Worm (Caenorhabditis elegans) whole organism, midembryonic: Measurements from ENCODE around the gene enu-3.5.

Source experiments
- T22C8.4 ChIP-seq: fragments of 200-800 bp; sonication (Bioruptor generic); IDR thresholded peaks from 2 replicates; pipeline ENCODE4 v1.3.6; 2022; ENCODE audit warnings: missing genetic modification characterization, missing compliant biosample characterization
- cog-1 ChIP-seq: sonication (generic microtip); optimal IDR thresholded peaks from 2 replicates; lab custom pipeline; 2016; ENCODE audit warnings: missing genetic modification characterization, missing compliant biosample characterization
- flt-1 ChIP-seq: fragments of 200-800 bp; sonication (Bioruptor generic); IDR thresholded peaks from 2 replicates; pipeline ENCODE4 v1.3.6; 2022; ENCODE audit warnings: missing genetic modification characterization, missing compliant biosample characterization
- klf-2 ChIP-seq: fragments of 200-800 bp; sonication (Bioruptor generic); conservative IDR thresholded peaks from 2 replicates; pipeline ENCODE4 v1.3.6; 2022; ENCODE audit warnings: missing genetic modification reagents, missing genetic modification characterization, missing compliant biosample characterization
- med-1 ChIP-seq: sonication (generic microtip); optimal IDR thresholded peaks from 2 replicates; lab custom pipeline; 2017; ENCODE audit warnings: missing genetic modification characterization, mild to moderate bottlenecking, missing compliant biosample characterization, antibody characterized with exemption, missing genetic modification reagents; ENCODE audit not compliant: insufficient read depth
- ref-1 ChIP-seq: fragments of 200-800 bp; sonication (Bioruptor generic); conservative IDR thresholded peaks from 2 replicates; pipeline ENCODE4 v1.3.6; 2022; ENCODE audit warnings: missing genetic modification reagents, missing genetic modification characterization, missing compliant biosample characterization
- tab-1 ChIP-seq: fragments of 200-800 bp; sonication (Bioruptor generic); IDR thresholded peaks from 2 replicates; pipeline ENCODE4 v1.3.6; 2022; ENCODE audit warnings: missing genetic modification characterization, missing compliant biosample characterization
- ztf-23 ChIP-seq: fragments of 200-800 bp; sonication (Bioruptor generic); IDR thresholded peaks from 2 replicates; pipeline ENCODE4 v1.3.6; 2022; ENCODE audit warnings: missing genetic modification reagents, missing genetic modification characterization, missing compliant biosample characterization
- ztf-29 ChIP-seq: fragments of 200-800 bp; sonication (Bioruptor generic); IDR thresholded peaks from 2 replicates; pipeline ENCODE4 v1.3.6; 2022; ENCODE audit warnings: missing genetic modification reagents, missing genetic modification characterization, missing compliant biosample characterization

enu-3.5 gene

DNA sequence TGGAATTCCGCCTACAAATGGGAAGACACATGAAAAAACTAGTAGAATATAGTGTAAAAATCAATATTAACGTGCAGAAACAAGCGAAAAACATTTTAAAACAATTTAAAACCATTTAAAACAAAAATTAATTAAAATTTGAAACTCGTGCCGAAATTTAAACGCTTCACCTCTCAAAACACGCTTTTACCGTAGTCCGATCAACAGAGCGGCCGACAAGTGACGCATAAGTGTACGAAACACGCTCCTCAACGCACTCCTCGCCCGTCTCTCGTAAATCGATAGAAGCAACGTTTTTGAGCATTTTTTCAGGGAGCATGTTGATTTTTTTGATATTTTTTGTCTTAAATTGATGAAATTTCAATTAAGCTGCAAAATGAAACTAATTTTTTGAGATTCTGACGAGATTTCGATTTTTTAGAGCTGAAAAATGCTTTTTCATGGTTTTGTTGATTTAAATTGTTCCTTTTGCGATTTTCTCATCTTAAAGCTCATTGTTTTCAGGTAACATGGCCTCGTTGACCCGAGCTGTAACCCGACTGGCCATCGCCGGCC is 27.1 kb downstream of the enu-3.5 start, which contains the start of gene cox-5A:
cox-5A (plus strand) TSS at position 505 of the 555 bp plus-strand sequence.
- TF ChIP-seq ztf-23 (GFP tag; lab: Robert Waterston, UW) (peak; percentile 86), med-1 (GFP tag; lab: Kevin White, UChicago) (no peak), tab-1 (GFP tag; lab: Robert Waterston, UW) (no peak), T22C8.4 (GFP tag; lab: Robert Waterston, UW) (peak; percentile 82), cog-1 (tag; lab: Kevin White, UChicago) (peak; percentile 92), ref-1 (GFP tag; lab: Robert Waterston, UW) (no peak), ztf-29 (GFP tag; lab: Robert Waterston, UW) (0 out of 2 replicates have a peak, but pooled peaks have one; percentile 37), flt-1 (GFP tag; lab: Robert Waterston, UW) (peak; percentile 85), klf-2 (GFP tag; lab: Robert Waterston, UW) (no peak)

ce11 chrIII:12906611-12907037 is 28.6 kb downstream of the enu-3.5 start:
- TF ChIP-seq cog-1 (tag; lab: Kevin White, UChicago) (no peak), ztf-23 (GFP tag; lab: Robert Waterston, UW) (no peak), ref-1 (GFP tag; lab: Robert Waterston, UW) (no peak), med-1 (GFP tag; lab: Kevin White, UChicago) (no peak), T22C8.4 (GFP tag; lab: Robert Waterston, UW) (no peak)

DNA sequence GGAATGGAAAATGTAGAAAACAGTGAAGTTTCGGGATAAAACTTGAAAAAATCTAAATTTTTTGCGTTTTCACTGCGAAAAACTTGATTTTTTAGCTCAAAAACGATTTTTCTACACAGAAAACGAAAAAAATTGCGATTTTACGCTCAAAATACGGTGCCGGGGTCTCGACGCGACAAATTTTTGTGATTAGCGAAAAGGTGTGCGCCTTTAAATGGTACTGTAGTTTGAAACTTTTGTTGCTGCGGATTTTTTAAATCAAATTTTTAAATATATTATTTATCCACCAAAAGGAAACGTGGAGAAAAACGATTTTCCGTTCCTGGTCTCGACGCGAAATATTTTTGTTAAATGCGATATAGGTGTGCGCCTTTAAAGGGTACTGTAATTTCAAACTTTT is 29.2 kb downstream of the enu-3.5 start:
- TF ChIP-seq ref-1 (GFP tag; lab: Robert Waterston, UW) (no peak), T22C8.4 (GFP tag; lab: Robert Waterston, UW) (no peak), cog-1 (tag; lab: Kevin White, UChicago) (no peak), klf-2 (GFP tag; lab: Robert Waterston, UW) (no peak), ztf-23 (GFP tag; lab: Robert Waterston, UW) (no peak), tab-1 (GFP tag; lab: Robert Waterston, UW) (no peak), med-1 (GFP tag; lab: Kevin White, UChicago) (no peak), flt-1 (GFP tag; lab: Robert Waterston, UW) (no peak)

- TF ChIP-seq ztf-23 (GFP tag; lab: Robert Waterston, UW) (no peak), klf-2 (GFP tag; lab: Robert Waterston, UW) (no peak), ztf-29 (GFP tag; lab: Robert Waterston, UW) (no peak), T22C8.4 (GFP tag; lab: Robert Waterston, UW) (no peak), tab-1 (GFP tag; lab: Robert Waterston, UW) (no peak), flt-1 (GFP tag; lab: Robert Waterston, UW) (no peak), med-1 (GFP tag; lab: Kevin White, UChicago) (no peak), cog-1 (tag; lab: Kevin White, UChicago) (no peak), ref-1 (GFP tag; lab: Robert Waterston, UW) (no peak)
Measured at ce11 chrIII:12910365-12910764, 32.4 kb downstream of the enu-3.5 start, which contains the start of gene flp-14. Gene flp-14 (plus strand): TSS chrIII:12910510.

- TF ChIP-seq klf-2 (GFP tag; lab: Robert Waterston, UW) (no peak), ztf-29 (GFP tag; lab: Robert Waterston, UW) (no peak), cog-1 (tag; lab: Kevin White, UChicago) (no peak), ztf-23 (GFP tag; lab: Robert Waterston, UW) (no peak), flt-1 (GFP tag; lab: Robert Waterston, UW) (no peak), T22C8.4 (GFP tag; lab: Robert Waterston, UW) (no peak), med-1 (GFP tag; lab: Kevin White, UChicago) (no peak), ref-1 (GFP tag; lab: Robert Waterston, UW) (no peak), tab-1 (GFP tag; lab: Robert Waterston, UW) (no peak)
Measured at ce11 chrIII:12916459-12916858, 38.5 kb downstream of the enu-3.5 start.

- TF ChIP-seq med-1 (GFP tag; lab: Kevin White, UChicago) (no peak), tab-1 (GFP tag; lab: Robert Waterston, UW) (no peak), ref-1 (GFP tag; lab: Robert Waterston, UW) (no peak), T22C8.4 (GFP tag; lab: Robert Waterston, UW) (no peak), klf-2 (GFP tag; lab: Robert Waterston, UW) (no peak)
Measured at ce11 chrIII:12917852-12918251, 39.9 kb downstream of the enu-3.5 start.

- TF ChIP-seq ztf-23 (GFP tag; lab: Robert Waterston, UW) (no peak), ref-1 (GFP tag; lab: Robert Waterston, UW) (no peak), flt-1 (GFP tag; lab: Robert Waterston, UW) (no peak), cog-1 (tag; lab: Kevin White, UChicago) (no peak), T22C8.4 (GFP tag; lab: Robert Waterston, UW) (no peak), ztf-29 (GFP tag; lab: Robert Waterston, UW) (no peak), med-1 (GFP tag; lab: Kevin White, UChicago) (no peak), tab-1 (GFP tag; lab: Robert Waterston, UW) (no peak), klf-2 (GFP tag; lab: Robert Waterston, UW) (no peak)
Measured at ce11 chrIII:12918575-12918974, 40.6 kb downstream of the enu-3.5 start, which contains the start of gene Y37D8A.16. Gene Y37D8A.16 (minus strand): TSS chrIII:12918675.

DNA sequence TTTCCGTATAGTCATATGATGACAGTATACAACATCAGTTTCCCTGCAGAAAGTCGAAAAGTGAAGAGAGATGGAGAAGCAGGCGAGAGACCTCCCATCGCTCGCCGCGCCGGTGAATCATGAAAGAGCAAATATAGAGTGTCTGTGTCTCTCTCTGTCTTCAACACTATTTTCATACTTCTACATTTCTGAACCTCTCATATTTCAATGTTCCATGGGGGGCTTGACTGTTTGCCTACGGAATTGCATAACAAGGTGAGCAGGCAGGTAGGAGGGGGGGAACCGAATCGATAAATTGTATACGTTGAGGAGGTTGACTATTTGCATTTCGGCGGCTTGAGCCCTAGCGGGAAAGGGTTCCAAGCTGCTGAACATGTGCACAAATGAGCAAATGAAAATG is 41.9 kb downstream of the enu-3.5 start:
- no peak for TF ChIP-seq klf-2 (GFP tag; lab: Robert Waterston, UW)
- no peak for TF ChIP-seq med-1 (GFP tag; lab: Kevin White, UChicago)
- TF ChIP-seq ref-1 (GFP tag; lab: Robert Waterston, UW): no peak
- TF ChIP-seq flt-1 (GFP tag; lab: Robert Waterston, UW): no peak
- TF ChIP-seq ztf-23 (GFP tag; lab: Robert Waterston, UW): no peak
- TF ChIP-seq tab-1 (GFP tag; lab: Robert Waterston, UW): 0 out of 2 replicates have a peak, but pooled peaks have one; percentile 30
- peak; percentile 63 for TF ChIP-seq T22C8.4 (GFP tag; lab: Robert Waterston, UW)
- peak; percentile 50; the same call in 1 of the 2 replicates for TF ChIP-seq ztf-29 (GFP tag; lab: Robert Waterston, UW)
- TF ChIP-seq cog-1 (tag; lab: Kevin White, UChicago): peak; percentile 30
